Fruit fly (Drosophila melanogaster) whole organism, prepupa: ENCODE measurements around the gene dhd.

Experiments
- CG10631 ChIP-seq: fragments of 200-800 bp; sonication (Bioruptor generic); optimal IDR thresholded peaks from 2 replicates; lab custom pipeline; 2016; ENCODE audit warnings: missing biosample characterization, missing genetic modification characterization
- CG11294 ChIP-seq: fragments of 200-800 bp; sonication (Bioruptor generic); IDR thresholded peaks from 2 replicates; pipeline ENCODE4 v1.3.6; 2022; ENCODE audit warnings: missing biosample characterization, missing genetic modification characterization
- CG11762 ChIP-seq: fragments of 200-800 bp; sonication (Bioruptor generic); optimal IDR thresholded peaks from 3 replicates; lab custom pipeline; 2016; ENCODE audit warnings: missing biosample characterization, missing genetic modification characterization; ENCODE audit not compliant: insufficient read depth
- CG11902 ChIP-seq: fragments of 200-800 bp; sonication (Bioruptor generic); optimal IDR thresholded peaks from 3 replicates; lab custom pipeline; 2016; ENCODE audit warnings: missing biosample characterization, missing genetic modification characterization
- CG15336 ChIP-seq: fragments of 200-800 bp; sonication (Bioruptor generic); IDR thresholded peaks from 2 replicates; pipeline ENCODE4 v1.3.6; 2022; ENCODE audit warnings: missing biosample characterization, missing genetic modification characterization
- CG1621 ChIP-seq: fragments of 200-800 bp; sonication (Bioruptor generic); optimal IDR thresholded peaks from 3 replicates; lab custom pipeline; 2018; ENCODE audit warnings: missing biosample characterization, mild to moderate bottlenecking, missing genetic modification characterization
- CG16779 ChIP-seq: fragments of 200-800 bp; sonication (Bioruptor generic); optimal IDR thresholded peaks from 3 replicates; lab custom pipeline; 2017; ENCODE audit warnings: missing biosample characterization, mild to moderate bottlenecking, missing genetic modification characterization
- CG3032 ChIP-seq: fragments of 200-800 bp; optimal IDR thresholded peaks from 2 replicates; lab custom pipeline; 2019; ENCODE audit warnings: missing biosample characterization, mild to moderate bottlenecking, missing genetic modification characterization, moderate library complexity
- CG31627 ChIP-seq: fragments of 200-800 bp; sonication (Bioruptor generic); optimal IDR thresholded peaks from 3 replicates; lab custom pipeline; 2016; ENCODE audit warnings: missing biosample characterization, missing genetic modification characterization
- CG32006 ChIP-seq: fragments of 200-800 bp; sonication (Bioruptor generic); optimal IDR thresholded peaks from 3 replicates; lab custom pipeline; 2017; ENCODE audit warnings: missing biosample characterization, mild to moderate bottlenecking, missing genetic modification characterization
- CG34406 ChIP-seq: fragments of 200-800 bp; sonication (Bioruptor generic); optimal IDR thresholded peaks from 3 replicates; lab custom pipeline; 2016; ENCODE audit warnings: missing biosample characterization, missing genetic modification characterization
- CG3919 ChIP-seq: fragments of 200-800 bp; sonication (Bioruptor generic); optimal IDR thresholded peaks from 3 replicates; lab custom pipeline; 2016; ENCODE audit warnings: missing biosample characterization, missing genetic modification characterization
- CG4318 ChIP-seq: fragments of 200-800 bp; sonication (Bioruptor generic); optimal IDR thresholded peaks from 3 replicates; lab custom pipeline; 2017; ENCODE audit warnings: missing biosample characterization, mild to moderate bottlenecking, missing genetic modification characterization
- CG6792 ChIP-seq: fragments of 200-800 bp; sonication (Bioruptor generic); optimal IDR thresholded peaks from 3 replicates; lab custom pipeline; 2016; ENCODE audit warnings: missing biosample characterization, missing genetic modification characterization
- CG6808 ChIP-seq: fragments of 200-800 bp; sonication (Bioruptor generic); optimal IDR thresholded peaks from 3 replicates; lab custom pipeline; 2017; ENCODE audit warnings: missing biosample characterization, missing genetic modification characterization, mild to moderate bottlenecking, moderate library complexity, missing genetic modification reagents
- CG6854 ChIP-seq: fragments of 200-800 bp; sonication (Bioruptor generic); optimal IDR thresholded peaks from 2 replicates; lab custom pipeline; 2017; ENCODE audit warnings: missing biosample characterization, mild to moderate bottlenecking, missing genetic modification characterization
- CG7368 ChIP-seq: fragments of 200-800 bp; sonication (Bioruptor generic); optimal IDR thresholded peaks from 3 replicates; lab custom pipeline; 2016; ENCODE audit warnings: missing biosample characterization, missing genetic modification characterization
- CG8119 ChIP-seq: fragments of 200-800 bp; sonication (Bioruptor generic); IDR thresholded peaks from 3 replicates; pipeline ENCODE4 v1.3.6; 2022; ENCODE audit warnings: missing biosample characterization, missing genetic modification characterization
- CG8319 ChIP-seq: fragments of 200-800 bp; sonication (Bioruptor generic); optimal IDR thresholded peaks from 3 replicates; lab custom pipeline; 2016; ENCODE audit warnings: missing biosample characterization, missing genetic modification characterization
- CG8632 ChIP-seq: fragments of 200-800 bp; sonication (Bioruptor generic); optimal IDR thresholded peaks from 3 replicates; lab custom pipeline; 2016; ENCODE audit warnings: missing biosample characterization, missing genetic modification characterization
- CG9139 ChIP-seq: fragments of 200-800 bp; sonication (Bioruptor generic); optimal IDR thresholded peaks from 3 replicates; lab custom pipeline; 2017; ENCODE audit warnings: missing biosample characterization, mild to moderate bottlenecking, missing genetic modification characterization
- Eip78C ChIP-seq: fragments of 200-800 bp; sonication (Bioruptor generic); peaks from one replicate; lab custom pipeline; 2016; ENCODE audit warnings: missing biosample characterization, missing genetic modification characterization
- Eip93F ChIP-seq: fragments of 200-800 bp; sonication (Bioruptor generic); optimal IDR thresholded peaks from 2 replicates; lab custom pipeline; 2016; ENCODE audit warnings: missing biosample characterization, mild to moderate bottlenecking, missing genetic modification characterization
- Ets21C ChIP-seq: fragments of 200-800 bp; sonication (Bioruptor generic); optimal IDR thresholded peaks from 3 replicates; lab custom pipeline; 2016; ENCODE audit warnings: missing biosample characterization, missing genetic modification characterization
- Ets96B ChIP-seq: fragments of 200-800 bp; optimal IDR thresholded peaks from 2 replicates; lab custom pipeline; 2019; ENCODE audit warnings: missing biosample characterization, mild to moderate bottlenecking, missing genetic modification characterization, moderate library complexity
- Hr4 ChIP-seq: fragments of 200-800 bp; sonication (Bioruptor generic); optimal IDR thresholded peaks from 3 replicates; lab custom pipeline; 2016; ENCODE audit warnings: missing biosample characterization, missing genetic modification characterization
- Lpt ChIP-seq: fragments of 200-800 bp; sonication (Bioruptor generic); optimal IDR thresholded peaks from 3 replicates; lab custom pipeline; 2016; ENCODE audit warnings: missing biosample characterization, missing genetic modification characterization
- Smox ChIP-seq: fragments of 200-800 bp; sonication (Bioruptor generic); optimal IDR thresholded peaks from 3 replicates; lab custom pipeline; 2016; ENCODE audit warnings: missing biosample characterization, missing genetic modification characterization
- Sox102F ChIP-seq: fragments of 200-800 bp; sonication (Bioruptor generic); optimal IDR thresholded peaks from 2 replicates; lab custom pipeline; 2016; ENCODE audit warnings: missing biosample characterization, mild to moderate bottlenecking, missing genetic modification characterization
- Sox14 ChIP-seq: fragments of 200-800 bp; sonication (Bioruptor generic); optimal IDR thresholded peaks from 3 replicates; lab custom pipeline; 2016; ENCODE audit warnings: missing biosample characterization, missing genetic modification characterization
- achi ChIP-seq: fragments of 200-800 bp; sonication (Bioruptor generic); optimal IDR thresholded peaks from 3 replicates; lab custom pipeline; 2016; ENCODE audit warnings: missing biosample characterization, missing genetic modification characterization
- acj6 ChIP-seq: fragments of 200-800 bp; sonication (Bioruptor generic); optimal IDR thresholded peaks from 3 replicates; lab custom pipeline; 2016; ENCODE audit warnings: missing biosample characterization, missing genetic modification characterization
- cyc ChIP-seq: fragments of 200-800 bp; sonication (Bioruptor generic); optimal IDR thresholded peaks from 3 replicates; lab custom pipeline; 2016; ENCODE audit warnings: missing biosample characterization, missing genetic modification characterization
- dac ChIP-seq: fragments of 200-800 bp; sonication (Bioruptor generic); optimal IDR thresholded peaks from 2 replicates; lab custom pipeline; 2017; ENCODE audit warnings: missing biosample characterization, mild to moderate bottlenecking, missing genetic modification characterization
- eg ChIP-seq: fragments of 200-800 bp; sonication (Bioruptor generic); IDR thresholded peaks from 3 replicates; pipeline ENCODE4 v1.3.6; 2022; ENCODE audit warnings: missing biosample characterization, missing genetic modification characterization
- esn ChIP-seq: fragments of 200-800 bp; sonication (Bioruptor generic); optimal IDR thresholded peaks from 2 replicates; lab custom pipeline; 2016; ENCODE audit warnings: missing biosample characterization, mild to moderate bottlenecking, missing genetic modification characterization, moderate library complexity
- fd59A ChIP-seq: fragments of 200-800 bp; sonication (Bioruptor generic); optimal IDR thresholded peaks from 2 replicates; lab custom pipeline; 2017; ENCODE audit warnings: missing biosample characterization, mild to moderate bottlenecking, missing genetic modification characterization, missing genetic modification reagents
- fkh ChIP-seq: fragments of 200-800 bp; sonication (Bioruptor generic); optimal IDR thresholded peaks from 3 replicates; lab custom pipeline; 2017; ENCODE audit warnings: missing biosample characterization, mild to moderate bottlenecking, missing genetic modification characterization, moderate library complexity
- lz ChIP-seq: fragments of 200-800 bp; sonication (Bioruptor generic); optimal IDR thresholded peaks from 3 replicates; lab custom pipeline; 2016; ENCODE audit warnings: missing biosample characterization, missing genetic modification characterization
- net ChIP-seq: fragments of 200-800 bp; sonication (Bioruptor generic); optimal IDR thresholded peaks from 3 replicates; lab custom pipeline; 2016; ENCODE audit warnings: missing biosample characterization, missing genetic modification characterization
- spab ChIP-seq: fragments of 200-800 bp; sonication (Bioruptor generic); optimal IDR thresholded peaks from 2 replicates; lab custom pipeline; 2017; ENCODE audit warnings: missing biosample characterization, mild to moderate bottlenecking, missing genetic modification characterization, missing genetic modification reagents
- ss ChIP-seq, 2 experiments: fragments of 200-800 bp; sonication (Bioruptor generic); optimal IDR thresholded peaks; 2 replicates in 1 of 2; 3 replicates in 1 of 2; lab custom pipeline; 2017 to 2018; ENCODE audit warnings: mild to moderate bottlenecking in 2 of 2, missing biosample characterization in 2 of 2, missing genetic modification characterization in 2 of 2, moderate library complexity in 1 of 2
- vri ChIP-seq: fragments of 200-800 bp; sonication (Bioruptor generic); optimal IDR thresholded peaks from 3 replicates; lab custom pipeline; 2016; ENCODE audit warnings: missing biosample characterization, mild to moderate bottlenecking, missing genetic modification characterization

The dhd gene

DNA sequence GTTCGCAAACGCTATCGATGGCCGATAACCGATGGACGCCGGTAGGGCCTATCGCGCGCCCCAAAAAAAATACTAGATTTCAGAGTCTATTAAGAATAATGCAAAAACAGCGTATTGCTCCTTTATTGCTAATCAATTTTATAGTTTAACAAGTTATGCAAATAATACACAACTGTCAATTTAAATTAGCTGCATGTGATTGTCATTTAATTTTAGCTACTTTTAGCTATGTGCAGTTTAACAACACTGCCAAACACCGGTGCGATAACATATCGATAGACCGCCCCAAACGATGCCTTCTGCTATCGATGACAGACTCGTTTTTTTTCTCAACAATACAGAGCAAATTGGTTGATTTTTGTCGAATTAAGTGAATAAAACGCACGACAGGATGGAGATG, 3.0 kb upstream of the dhd start, which contains the start of the genes Cdk7 and snf:
TSS of gene Cdk7 (minus strand) at position 21 of the 400 bp plus-strand sequence.
TSS of gene snf (plus strand) at position 280 of the 400 bp plus-strand sequence.
- TF ChIP-seq Sox14 (GFP tag; lab: Kevin White, UChicago), result no peak
- peak; percentile 13 for TF ChIP-seq achi (GFP tag; lab: Kevin White, UChicago)
- TF ChIP-seq lz (GFP tag; lab: Kevin White, UChicago), result peak; percentile 42
- TF ChIP-seq eg (GFP tag; lab: Robert Waterston, UW), result no peak
- TF ChIP-seq CG31627, result peak; percentile 44
- TF ChIP-seq esn, result peak; percentile 42
- no peak for TF ChIP-seq CG15336 (GFP tag; lab: Robert Waterston, UW)
- TF ChIP-seq cyc (GFP tag; lab: Kevin White, UChicago), result peak; percentile 27
- TF ChIP-seq acj6 (GFP tag; lab: Kevin White, UChicago), result peak; percentile 16
- TF ChIP-seq Hr4 (GFP tag; lab: Kevin White, UChicago), result no peak
- TF ChIP-seq CG3919 (GFP tag; lab: Kevin White, UChicago), result peak; percentile 25
- peak; percentile 0 for TF ChIP-seq CG6792 (GFP tag; lab: Kevin White, UChicago)
- TF ChIP-seq CG10631 (GFP tag; lab: Kevin White, UChicago), result peak; percentile 27
- TF ChIP-seq CG32006 (GFP tag; lab: Kevin White, UChicago), result no peak
- no peak for TF ChIP-seq CG1621 (tag; lab: Kevin White, UChicago)
- peak; percentile 20 for TF ChIP-seq Eip78C (GFP tag; lab: Kevin White, UChicago)

DNA sequence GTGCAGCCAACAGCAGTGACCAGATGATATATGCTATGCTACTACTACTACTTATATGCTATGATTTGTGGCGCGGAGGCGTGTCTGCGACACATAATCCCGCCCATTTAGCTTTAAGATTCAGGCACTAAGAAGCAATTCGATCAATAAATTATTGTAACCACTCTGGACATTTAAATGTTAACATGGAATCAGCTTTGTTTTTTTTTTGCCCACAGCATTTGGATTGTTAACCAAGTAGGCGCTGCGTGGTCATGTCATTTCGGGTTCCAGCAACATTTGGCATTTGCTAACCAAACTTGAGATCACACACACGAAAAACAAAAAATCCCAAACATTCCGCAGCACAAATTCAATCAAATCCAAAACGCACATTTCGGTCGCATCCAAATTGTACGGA, 987 bp downstream of the dhd start, which contains the start of gene CG4198:
TSS of gene CG4198 (plus strand) at position 301 of the 400 bp plus-strand sequence.
- TF ChIP-seq CG7368, result no peak
- TF ChIP-seq CG9139 (GFP tag; lab: Kevin White, UChicago), result no peak
- TF ChIP-seq Lpt (GFP tag; lab: Kevin White, UChicago), result no peak
- no peak for TF ChIP-seq acj6 (GFP tag; lab: Kevin White, UChicago)
- TF ChIP-seq Sox14 (GFP tag; lab: Kevin White, UChicago), result no peak
- TF ChIP-seq vri (GFP tag; lab: Kevin White, UChicago), result no peak
- TF ChIP-seq eg (GFP tag; lab: Robert Waterston, UW), result no peak
- TF ChIP-seq Eip93F, result no peak
- TF ChIP-seq achi (GFP tag; lab: Kevin White, UChicago), result no peak
- no peak for TF ChIP-seq CG31627
- no peak for TF ChIP-seq lz (GFP tag; lab: Kevin White, UChicago)
- TF ChIP-seq CG11902 (GFP tag; lab: Kevin White, UChicago), result no peak
- TF ChIP-seq Smox (GFP tag; lab: Kevin White, UChicago), result no peak
- no peak for TF ChIP-seq spab
- TF ChIP-seq CG11294 (GFP tag; lab: Robert Waterston, UW), result no peak
- TF ChIP-seq Sox102F (GFP tag; lab: Kevin White, UChicago), result no peak
- no peak for TF ChIP-seq Ets96B (tag; lab: Kevin White, UChicago)
- TF ChIP-seq fd59A (GFP tag; lab: Kevin White, UChicago), result no peak
- no peak for TF ChIP-seq CG8632 (GFP tag; lab: Kevin White, UChicago)

DNA sequence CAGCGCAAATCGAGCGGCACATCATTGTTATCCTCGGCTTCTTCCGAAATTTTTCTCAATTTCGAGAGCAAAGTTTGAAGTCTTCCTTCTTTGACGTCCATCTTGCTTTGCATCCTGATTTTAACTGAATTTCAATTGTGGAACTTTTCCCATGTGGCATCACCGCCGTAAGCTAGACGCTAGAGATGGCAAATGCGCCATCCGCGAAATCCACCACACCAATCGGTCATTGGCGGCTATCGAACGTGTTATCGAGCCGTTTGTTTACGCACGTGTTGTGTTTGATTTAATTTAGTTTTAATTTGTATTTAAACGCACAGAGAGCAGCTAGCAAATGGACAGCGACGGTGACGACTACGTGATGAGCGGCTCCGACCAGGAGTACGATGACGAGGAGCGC, 5.2 kb downstream of the dhd start, which contains the start of the genes CG15930 and Sas10:
TSS of gene CG15930 (minus strand) at position 126 of the 400 bp plus-strand sequence.
TSS of gene Sas10 (plus strand) at position 240 of the 400 bp plus-strand sequence.
- no peak for TF ChIP-seq CG11902 (GFP tag; lab: Kevin White, UChicago)
- peak; percentile 10 for TF ChIP-seq CG1621 (tag; lab: Kevin White, UChicago)
- no peak for TF ChIP-seq CG6854 (GFP tag; lab: Kevin White, UChicago)
- TF ChIP-seq CG8319 (GFP tag; lab: Kevin White, UChicago), result no peak
- peak; percentile 34 for TF ChIP-seq Eip78C (GFP tag; lab: Kevin White, UChicago)
- no peak for TF ChIP-seq eg (GFP tag; lab: Robert Waterston, UW)
- TF ChIP-seq CG8119, result no peak
- no peak for TF ChIP-seq fd59A (GFP tag; lab: Kevin White, UChicago)
- TF ChIP-seq CG3032 (tag; lab: Kevin White, UChicago), result peak; percentile 48

DNA sequence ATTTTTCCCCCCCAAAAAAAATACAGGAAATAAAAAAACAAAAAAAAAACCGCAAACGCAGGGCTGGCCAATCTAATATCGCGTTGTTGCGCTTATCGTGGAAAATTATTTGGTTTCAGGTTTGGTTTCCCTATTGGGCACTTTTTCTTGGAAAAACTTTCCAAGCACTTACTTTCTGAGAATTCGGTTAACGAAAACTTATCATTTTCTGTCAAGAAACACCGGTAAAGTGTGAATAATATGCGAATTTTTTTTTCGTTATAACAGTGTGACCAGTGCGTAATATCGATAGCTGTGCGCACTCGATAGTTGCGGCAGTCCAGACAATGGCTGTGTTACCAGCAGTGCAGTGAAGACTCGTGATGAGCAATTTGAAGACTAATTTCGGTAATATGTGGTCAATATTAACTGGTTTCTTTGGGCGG, 10.5 kb downstream of the dhd start, which contains the start of gene Rnp4F:
TSS of gene Rnp4F (minus strand) at position 238 of the 425 bp plus-strand sequence.
- no peak for TF ChIP-seq Hr4 (GFP tag; lab: Kevin White, UChicago)
- no peak for TF ChIP-seq fkh
- TF ChIP-seq ss (GFP tag; optimal IDR thresholded peaks at IDR 0.05; lab: Kevin White, UChicago), result peak in 1 of 2 experiments; percentile 59
- peak; percentile 74 for TF ChIP-seq Ets21C (GFP tag; lab: Kevin White, UChicago)
- TF ChIP-seq CG1621 (tag; lab: Kevin White, UChicago), result peak; percentile 39
- TF ChIP-seq CG34406 (GFP tag; lab: Kevin White, UChicago), result peak; percentile 55
- TF ChIP-seq spab, result no peak
- no peak for TF ChIP-seq achi (GFP tag; lab: Kevin White, UChicago)
- TF ChIP-seq CG11762 (GFP tag; lab: Kevin White, UChicago), result peak; percentile 37
- no peak for TF ChIP-seq CG6808
- TF ChIP-seq CG16779 (tag; lab: Kevin White, UChicago), result no peak
- TF ChIP-seq net (GFP tag; lab: Kevin White, UChicago), result peak; percentile 79
- peak; percentile 79 for TF ChIP-seq eg (GFP tag; lab: Robert Waterston, UW)
- TF ChIP-seq dac (GFP tag; lab: Kevin White, UChicago), result peak; percentile 72
- TF ChIP-seq CG4318 (GFP tag; lab: Kevin White, UChicago), result no peak
- TF ChIP-seq Ets96B (tag; lab: Kevin White, UChicago), result no peak
- TF ChIP-seq CG15336 (GFP tag; lab: Robert Waterston, UW), result peak; percentile 61; the same call in 1 of the 2 replicates
- peak; percentile 60 for TF ChIP-seq CG3919 (GFP tag; lab: Kevin White, UChicago)
